Fruit fly (Drosophila melanogaster): ENCODE results near the gene CG31797.

- TF ChIP-seq CG10348 (GFP tag; IDR thresholded peaks at IDR 0.05) (no peak), CG34367 (tag; optimal IDR thresholded peaks at IDR 0.05) (no peak), CG8301 (tag; optimal IDR thresholded peaks at IDR 0.05) (no peak), CG13204 (GFP tag; optimal IDR thresholded peaks at IDR 0.05) (no peak), CG17806 (tag; optimal IDR thresholded peaks at IDR 0.05) (no peak), D1 (tag; optimal IDR thresholded peaks at IDR 0.05) (no peak), CG12605 (GFP tag; IDR thresholded peaks at IDR 0.05) (no peak), CG15710 (tag; optimal IDR thresholded peaks at IDR 0.05) (no peak), CG32121 (GFP tag; IDR thresholded peaks at IDR 0.05) (no peak), EcR (GFP tag; optimal IDR thresholded peaks at IDR 0.05) (no peak)
Observed at dm6 chr2L:19296765-19297164, 34.7 kb upstream of the CG31797 start.

All from whole organism, pupa.